Worm (Caenorhabditis elegans) whole organism, L1 larva: ENCODE results near the gene F26D2.16.

Experiments used
- aly-2 ChIP-seq: fragments of 150-350 bp; optimal IDR thresholded peaks from 2 replicates; lab custom pipeline; 2014; ENCODE audit warnings: missing biosample characterization, missing genetic modification characterization
- ceh-90 ChIP-seq: sonication (generic microtip); optimal IDR thresholded peaks from 2 replicates; lab custom pipeline; 2016; ENCODE audit warnings: missing genetic modification characterization, missing compliant biosample characterization
- rnt-1 ChIP-seq: sonication (generic microtip); optimal IDR thresholded peaks from 2 replicates; lab custom pipeline; 2016; ENCODE audit warnings: mild to moderate bottlenecking, missing genetic modification characterization, moderate library complexity, missing compliant biosample characterization
- skn-1 ChIP-seq: fragments of 150-350 bp; optimal IDR thresholded peaks from 2 replicates; lab custom pipeline; 2014; ENCODE audit warnings: missing biosample characterization, missing genetic modification characterization
- tbx-2 ChIP-seq: sonication (generic microtip); optimal IDR thresholded peaks from 2 replicates; lab custom pipeline; 2016; ENCODE audit warnings: missing genetic modification characterization, missing compliant biosample characterization
- unc-62 ChIP-seq: fragments of 150-350 bp; optimal IDR thresholded peaks from 2 replicates; lab custom pipeline; 2014; ENCODE audit warnings: missing biosample characterization, missing genetic modification reagents, missing genetic modification characterization

DNA sequence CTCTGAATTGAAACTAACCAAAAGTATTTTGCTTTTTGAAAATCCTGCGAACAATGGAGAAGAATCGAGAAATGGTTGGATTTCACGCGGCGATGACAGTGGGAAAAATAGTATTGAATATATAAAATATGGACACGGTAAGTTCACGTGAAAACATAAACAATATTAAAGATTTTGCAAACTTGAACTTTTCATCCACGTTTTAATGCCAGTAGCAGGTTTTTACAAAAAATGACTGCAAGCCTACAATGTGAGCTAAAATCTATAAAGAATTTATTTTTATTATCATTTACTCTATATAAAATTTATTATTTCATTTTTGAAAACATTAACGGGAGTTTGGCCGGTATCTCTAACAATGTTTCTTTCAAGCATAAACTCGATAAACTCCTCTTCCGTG, 9.8 kb upstream of the F26D2.16 start, which contains the start of gene F26D2.10:
- no peak for TF ChIP-seq tbx-2 (tag; lab: Kevin White, UChicago)
- no peak for TF ChIP-seq rnt-1 (tag; lab: Kevin White, UChicago)
- no peak for TF ChIP-seq ceh-90 (tag; lab: Kevin White, UChicago)
- TF ChIP-seq skn-1 (tag; lab: Kevin White, UChicago): no peak
- no peak for TF ChIP-seq unc-62 (GFP tag; lab: Kevin White, UChicago)
- TF ChIP-seq aly-2 (tag; lab: Kevin White, UChicago): no peak
